Fruit fly (Drosophila melanogaster) whole organism, embryonic: ENCODE data around the gene S-Lap4.

Experiments
- CG11695 ChIP-seq: fragments of 200-800 bp; sonication (Bioruptor generic); IDR thresholded peaks from 3 replicates; pipeline ENCODE4 v1.3.6; 2022; ENCODE audit warnings: missing biosample characterization, missing genetic modification characterization
- CG13287 ChIP-seq: fragments of 200-800 bp; sonication (Bioruptor generic); IDR thresholded peaks from 2 replicates; pipeline ENCODE4 v1.3.6; 2022; ENCODE audit warnings: missing biosample characterization, missing genetic modification characterization; ENCODE audit not compliant: partially characterized antibody
- CG13775 ChIP-seq: fragments of 200-800 bp; sonication (Bioruptor generic); optimal IDR thresholded peaks from 3 replicates; lab custom pipeline; 2017; ENCODE audit warnings: missing biosample characterization, mild to moderate bottlenecking, missing genetic modification characterization
- CG15073 ChIP-seq: fragments of 200-800 bp; sonication (Bioruptor generic); optimal IDR thresholded peaks from 2 replicates; lab custom pipeline; 2016; ENCODE audit warnings: missing biosample characterization, missing genetic modification characterization
- CG15514 ChIP-seq: fragments of 200-800 bp; sonication (Bioruptor generic); optimal IDR thresholded peaks from 3 replicates; lab custom pipeline; 2017; ENCODE audit warnings: missing biosample characterization, missing genetic modification characterization, mild to moderate bottlenecking, moderate library complexity, missing genetic modification reagents
- CG15601 ChIP-seq: fragments of 200-800 bp; sonication (Bioruptor generic); optimal IDR thresholded peaks from 3 replicates; lab custom pipeline; 2019; ENCODE audit warnings: missing biosample characterization, mild to moderate bottlenecking, missing genetic modification characterization, moderate library complexity
- CG1603 ChIP-seq: fragments of 200-800 bp; sonication (Bioruptor generic); optimal IDR thresholded peaks from 2 replicates; lab custom pipeline; 2019; ENCODE audit warnings: missing biosample characterization, mild to moderate bottlenecking, missing genetic modification characterization, moderate library complexity
- CG16779 ChIP-seq: fragments of 200-800 bp; sonication (Bioruptor generic); IDR thresholded peaks from 2 replicates; pipeline ENCODE4 v1.3.6; 2022; ENCODE audit warnings: missing biosample characterization, missing genetic modification characterization
- CG18011 ChIP-seq: fragments of 200-800 bp; sonication (Bioruptor generic); optimal IDR thresholded peaks from 2 replicates; lab custom pipeline; 2017; ENCODE audit warnings: missing biosample characterization, missing genetic modification characterization, mild to moderate bottlenecking, moderate library complexity, missing genotype
- CG1832 ChIP-seq: fragments of 200-800 bp; sonication (Bioruptor generic); optimal IDR thresholded peaks from 2 replicates; lab custom pipeline; 2017; ENCODE audit warnings: missing biosample characterization, mild to moderate bottlenecking, missing genetic modification characterization, inconsistent platforms
- CG18619 ChIP-seq: fragments of 200-800 bp; sonication (Bioruptor generic); optimal IDR thresholded peaks from 3 replicates; lab custom pipeline; 2017; ENCODE audit warnings: missing biosample characterization, mild to moderate bottlenecking, missing genetic modification characterization
- CG2129 ChIP-seq: fragments of 200-800 bp; sonication (Bioruptor generic); IDR thresholded peaks from 2 replicates; pipeline ENCODE4 v1.3.6; 2022; ENCODE audit warnings: missing biosample characterization, missing genetic modification characterization; ENCODE audit not compliant: partially characterized antibody
- CG2199 ChIP-seq: fragments of 200-800 bp; sonication (Bioruptor generic); IDR thresholded peaks from 3 replicates; pipeline ENCODE4 v1.3.6; 2022; ENCODE audit warnings: missing biosample characterization, missing genetic modification characterization
- CG2712 ChIP-seq: fragments of 200-800 bp; optimal IDR thresholded peaks from 3 replicates; lab custom pipeline; 2019; ENCODE audit warnings: missing biosample characterization, mild to moderate bottlenecking, missing genetic modification characterization, moderate library complexity
- CG32772 ChIP-seq: fragments of 200-800 bp; sonication (Bioruptor generic); IDR thresholded peaks from 2 replicates; pipeline ENCODE4 v1.3.6; 2022; ENCODE audit warnings: missing biosample characterization, missing genetic modification characterization
- CG4404 ChIP-seq: fragments of 200-800 bp; sonication (Bioruptor generic); IDR thresholded peaks from 2 replicates; pipeline ENCODE4 v1.3.6; 2022; ENCODE audit warnings: missing biosample characterization, missing genetic modification characterization
- CG6254 ChIP-seq: fragments of 200-800 bp; sonication (Bioruptor generic); optimal IDR thresholded peaks from 3 replicates; lab custom pipeline; 2017; ENCODE audit warnings: mild to moderate bottlenecking, missing biosample characterization, missing genetic modification reagents, missing genetic modification characterization
- CG7271 ChIP-seq: fragments of 200-800 bp; sonication (Bioruptor generic); optimal IDR thresholded peaks from 2 replicates; lab custom pipeline; 2018; ENCODE audit warnings: missing biosample characterization, mild to moderate bottlenecking, missing genetic modification characterization, moderate library complexity
- CG9215 ChIP-seq: fragments of 200-800 bp; sonication (Bioruptor generic); IDR thresholded peaks from 2 replicates; pipeline ENCODE4 v1.3.6; 2022; ENCODE audit warnings: missing biosample characterization, missing genetic modification characterization
- CG9727 ChIP-seq: fragments of 200-800 bp; sonication (Bioruptor generic); optimal IDR thresholded peaks from 3 replicates; lab custom pipeline; 2017; ENCODE audit warnings: missing biosample characterization, mild to moderate bottlenecking, missing genetic modification characterization
- Dll ChIP-seq: fragments of 200-800 bp; sonication (Bioruptor generic); IDR thresholded peaks from 4 replicates; pipeline ENCODE4 v1.3.6; 2022; ENCODE audit warnings: missing biosample characterization, missing genetic modification characterization; ENCODE audit not compliant: partially characterized antibody
- Drgx ChIP-seq: fragments of 200-800 bp; sonication (Bioruptor generic); IDR thresholded peaks from 2 replicates; pipeline ENCODE4 v1.3.6; 2022; ENCODE audit warnings: missing biosample characterization, missing genetic modification characterization
- HLH4C ChIP-seq: fragments of 200-800 bp; sonication (Bioruptor generic); IDR thresholded peaks from 3 replicates; pipeline ENCODE4 v1.3.6; 2022; ENCODE audit warnings: missing biosample characterization, missing genetic modification characterization; ENCODE audit not compliant: partially characterized antibody
- Hmx ChIP-seq: fragments of 200-800 bp; sonication (Bioruptor generic); optimal IDR thresholded peaks from 2 replicates; lab custom pipeline; 2016; ENCODE audit warnings: missing biosample characterization, missing genetic modification characterization
- Med ChIP-seq: fragments of 200-800 bp; sonication (Bioruptor generic); peaks from one replicate; lab custom pipeline; 2016; ENCODE audit warnings: missing biosample characterization, missing genetic modification characterization, mild to moderate bottlenecking, inconsistent platforms, moderate library complexity
- Optix ChIP-seq: fragments of 200-800 bp; sonication (Bioruptor generic); IDR thresholded peaks from 3 replicates; pipeline ENCODE4 v1.3.6; 2022; ENCODE audit warnings: missing biosample characterization, missing genetic modification characterization
- Sin3A ChIP-seq: fragments of >200 bp; optimal IDR thresholded peaks from 2 replicates; lab custom pipeline; 2018
- Trl ChIP-seq, 3 experiments: fragments of >200 bp in 2 of 3; fragments of 200-800 bp in 1 of 3; sonication (Bioruptor generic) in 1 of 3; optimal IDR thresholded peaks; 2 replicates in 1 of 3; 3 replicates in 2 of 3; lab custom pipeline; 2016 to 2017; ENCODE audit warnings: missing biosample characterization in 1 of 3, missing genetic modification characterization in 1 of 3
- abd-A ChIP-seq: fragments of 200-800 bp; sonication (Bioruptor generic); optimal IDR thresholded peaks from 3 replicates; lab custom pipeline; 2019; ENCODE audit warnings: missing biosample characterization, mild to moderate bottlenecking, missing genetic modification characterization, moderate library complexity
- chm ChIP-seq: fragments of 200-800 bp; sonication (Bioruptor generic); IDR thresholded peaks from 2 replicates; pipeline ENCODE4 v1.3.6; 2022; ENCODE audit warnings: missing biosample characterization, missing genetic modification characterization
- ci ChIP-seq: fragments of 200-800 bp; sonication (Bioruptor generic); IDR thresholded peaks from 3 replicates; pipeline ENCODE4 v1.3.6; 2022; ENCODE audit warnings: missing biosample characterization, missing genetic modification characterization
- corto ChIP-seq: fragments of 200-800 bp; sonication (Bioruptor generic); optimal IDR thresholded peaks from 2 replicates; lab custom pipeline; 2016; ENCODE audit warnings: missing biosample characterization, mild to moderate bottlenecking, missing genetic modification characterization, moderate library complexity
- crp ChIP-seq, 2 experiments: fragments of 200-800 bp; sonication (Bioruptor generic); optimal IDR thresholded peaks; 2 replicates in 1 of 2; 3 replicates in 1 of 2; lab custom pipeline; 2017; ENCODE audit warnings: missing biosample characterization in 2 of 2, missing genetic modification characterization in 2 of 2, mild to moderate bottlenecking in 1 of 2, moderate library complexity in 1 of 2
- dmrt99B ChIP-seq: fragments of 200-800 bp; sonication (Bioruptor generic); optimal IDR thresholded peaks from 2 replicates; lab custom pipeline; 2018; ENCODE audit warnings: missing biosample characterization, mild to moderate bottlenecking, missing genetic modification characterization, moderate library complexity
- ewg ChIP-seq: fragments of 200-800 bp; sonication (Bioruptor generic); optimal IDR thresholded peaks from 3 replicates; lab custom pipeline; 2017; ENCODE audit warnings: mild to moderate bottlenecking, missing biosample characterization, missing genetic modification reagents, missing genetic modification characterization
- h ChIP-seq: fragments of >200 bp; optimal IDR thresholded peaks from 2 replicates; lab custom pipeline; 2017
- hb ChIP-seq: fragments of 200-800 bp; sonication (Bioruptor generic); IDR thresholded peaks from 3 replicates; pipeline ENCODE4 v1.3.6; 2022; ENCODE audit warnings: missing biosample characterization, missing genetic modification characterization; ENCODE audit not compliant: partially characterized antibody
- phol ChIP-seq: fragments of 200-800 bp; sonication (Bioruptor generic); optimal IDR thresholded peaks from 3 replicates; lab custom pipeline; 2018; ENCODE audit warnings: missing biosample characterization, mild to moderate bottlenecking, missing genetic modification characterization, moderate library complexity
- pros ChIP-seq: fragments of 200-800 bp; sonication (Bioruptor generic); optimal IDR thresholded peaks from 3 replicates; lab custom pipeline; 2019; ENCODE audit warnings: missing biosample characterization, mild to moderate bottlenecking, missing genetic modification characterization, moderate library complexity
- psq ChIP-seq: fragments of 200-800 bp; sonication (Bioruptor generic); optimal IDR thresholded peaks from 2 replicates; lab custom pipeline; 2017; ENCODE audit warnings: missing biosample characterization, missing genetic modification characterization
- pzg ChIP-seq: fragments of 200-800 bp; sonication (Bioruptor generic); optimal IDR thresholded peaks from 3 replicates; lab custom pipeline; 2018; ENCODE audit warnings: missing biosample characterization, mild to moderate bottlenecking, missing genetic modification characterization, moderate library complexity
- rib ChIP-seq: fragments of 200-800 bp; sonication (Bioruptor generic); IDR thresholded peaks from 2 replicates; pipeline ENCODE4 v1.3.6; 2022; ENCODE audit warnings: missing biosample characterization, missing genetic modification characterization
- sd ChIP-seq: fragments of 200-800 bp; sonication (Bioruptor generic); optimal IDR thresholded peaks from 3 replicates; lab custom pipeline; 2018; ENCODE audit warnings: missing biosample characterization, mild to moderate bottlenecking, missing genetic modification characterization, moderate library complexity
- sens ChIP-seq: fragments of 200-800 bp; sonication (Bioruptor generic); peaks from one replicate; lab custom pipeline; 2016; ENCODE audit warnings: missing biosample characterization, missing genetic modification characterization
- sqz ChIP-seq: fragments of 200-800 bp; sonication (Bioruptor generic); optimal IDR thresholded peaks from 3 replicates; lab custom pipeline; 2018; ENCODE audit warnings: missing biosample characterization, mild to moderate bottlenecking, missing genetic modification characterization
- zf30C ChIP-seq: fragments of 200-800 bp; sonication (Bioruptor generic); optimal IDR thresholded peaks from 3 replicates; lab custom pipeline; 2018; ENCODE audit warnings: missing biosample characterization, mild to moderate bottlenecking, missing genetic modification characterization
- zfh1 ChIP-seq: fragments of 200-800 bp; sonication (Bioruptor generic); IDR thresholded peaks from 3 replicates; pipeline ENCODE4 v1.3.6; 2022; ENCODE audit warnings: missing biosample characterization, missing genetic modification characterization

The S-Lap4 gene

dm6 chr3L:10517451-10518385 is 27.1 kb downstream of the S-Lap4 start:
- TF ChIP-seq chm (GFP tag; lab: Robert Waterston, UW) (peak; percentile 29; the same call in 1 of the 2 replicates), CG15073 (peak; percentile 62), zf30C (GFP tag; lab: Kevin White, UChicago) (peak; percentile 78), Sin3A (no peak), CG13287 (GFP tag; lab: Robert Waterston, UW) (0 out of 2 replicates have a peak, but pooled peaks have one; percentile 7), ci (GFP tag; lab: Robert Waterston, UW) (0 out of 3 replicates have a peak, but pooled peaks have one; percentile 20), CG15514 (GFP tag; lab: Kevin White, UChicago) (no peak), CG2712 (tag; lab: Kevin White, UChicago) (no peak), corto (GFP tag; lab: Kevin White, UChicago) (no peak), Optix (no peak), CG1832 (GFP tag; lab: Kevin White, UChicago) (peak; percentile 87), HLH4C (GFP tag; lab: Robert Waterston, UW) (no peak), sqz (GFP tag; lab: Kevin White, UChicago) (peak; percentile 77), pzg (GFP tag; lab: Kevin White, UChicago) (no peak), CG11695 (GFP tag; lab: Robert Waterston, UW) (no peak), CG2199 (peak; percentile 36; the same call in 2 of the 3 replicates), abd-A (tag; lab: Kevin White, UChicago) (peak; percentile 32), sd (tag; lab: Kevin White, UChicago) (peak; percentile 1), CG1603 (no peak), sens (GFP tag; lab: Kevin White, UChicago) (peak; percentile 74), pros (GFP tag; lab: Kevin White, UChicago) (peak; percentile 1), Med (GFP tag; lab: Kevin White, UChicago) (peak; percentile 20), Trl (optimal IDR thresholded peaks at IDR 0.05; lab: Kevin White, UChicago) (peak; percentile 27 to 38), Trl (GFP tag; optimal IDR thresholded peaks at IDR 0.05; lab: Kevin White, UChicago) (no peak), CG13775 (GFP tag; lab: Kevin White, UChicago) (no peak), CG32772 (GFP tag; lab: Robert Waterston, UW) (0 out of 2 replicates have a peak, but pooled peaks have one; percentile 36), psq (GFP tag; lab: Kevin White, UChicago) (peak; percentile 76), Dll (GFP tag; lab: Robert Waterston, UW) (no peak)
- TF ChIP-seq, all 482 proteins: peak for 16

dm6 chr3L:10518945-10519344 is 28.3 kb downstream of the S-Lap4 start:
- TF ChIP-seq hb (GFP tag; lab: Robert Waterston, UW): no peak
- TF ChIP-seq Hmx (GFP tag; lab: Kevin White, UChicago): no peak
- peak; percentile 86 for TF ChIP-seq zfh1 (GFP tag; lab: Robert Waterston, UW)
- TF ChIP-seq Drgx: no peak
- peak in 1 of 2 experiments; percentile 12 for TF ChIP-seq crp (GFP tag; optimal IDR thresholded peaks at IDR 0.05; lab: Kevin White, UChicago)
- peak; percentile 75; the same call in 2 of the 3 replicates for TF ChIP-seq CG2199
- peak; percentile 69 for TF ChIP-seq ewg (GFP tag; lab: Kevin White, UChicago)
- TF ChIP-seq phol (tag; lab: Kevin White, UChicago): peak; percentile 31
- no peak for TF ChIP-seq h (lab: Kevin White, UChicago)
- TF ChIP-seq CG18619 (GFP tag; lab: Kevin White, UChicago): peak; percentile 84
- peak; percentile 89 for TF ChIP-seq CG15601 (tag; lab: Kevin White, UChicago)
- TF ChIP-seq CG7271 (tag; lab: Kevin White, UChicago): peak; percentile 74
- no peak for TF ChIP-seq CG9215 (GFP tag; lab: Robert Waterston, UW)
- peak; percentile 48; the same call in 1 of the 2 replicates for TF ChIP-seq CG16779
- peak; percentile 18 for TF ChIP-seq sd (tag; lab: Kevin White, UChicago)
- TF ChIP-seq rib (GFP tag; lab: Robert Waterston, UW): no peak
- peak; percentile 72 for TF ChIP-seq dmrt99B (tag; lab: Kevin White, UChicago)
- no peak for TF ChIP-seq CG4404 (GFP tag; lab: Robert Waterston, UW)
- peak; percentile 86 for TF ChIP-seq CG6254 (GFP tag; lab: Kevin White, UChicago)
- TF ChIP-seq CG2129 (GFP tag; lab: Robert Waterston, UW): no peak
- TF ChIP-seq CG18011: peak; percentile 32
- peak; percentile 95 for TF ChIP-seq CG9727 (GFP tag; lab: Kevin White, UChicago)
- TF ChIP-seq sqz (GFP tag; lab: Kevin White, UChicago): peak; percentile 95
